Worm (Caenorhabditis elegans) whole organism, L2 larva: ENCODE results near the gene Y39A1A.2.

Source experiments
- ama-1 ChIP-seq: fragments of 150-350 bp; optimal IDR thresholded peaks from 2 replicates; lab custom pipeline; 2018; ENCODE audit warnings: inconsistent platforms
- blmp-1 ChIP-seq: sonication (generic microtip); optimal IDR thresholded peaks from 2 replicates; lab custom pipeline; 2017; ENCODE audit warnings: missing genetic modification characterization, mild to moderate bottlenecking, missing compliant biosample characterization, antibody characterized with exemption, moderate library complexity; ENCODE audit not compliant: insufficient read depth
- mdl-1 ChIP-seq, 2 experiments: fragments of 150-350 bp in 1 of 2; sonication (generic microtip) in 1 of 2; optimal IDR thresholded peaks; 2 replicates each; lab custom pipeline; 2017; ENCODE audit warnings: missing biosample characterization in 2 of 2, missing genetic modification characterization in 2 of 2
- nhr-10 ChIP-seq: sonication (generic microtip); optimal IDR thresholded peaks from 2 replicates; lab custom pipeline; 2017; ENCODE audit warnings: missing biosample characterization, missing genetic modification characterization
- snpc-4 ChIP-seq: fragments of 150-350 bp; optimal IDR thresholded peaks from 2 replicates; lab custom pipeline; 2014; ENCODE audit warnings: missing biosample characterization, missing genetic modification characterization

- TF ChIP-seq snpc-4 (tag; lab: Kevin White, UChicago): no peak
- TF ChIP-seq blmp-1 (tag; lab: Kevin White, UChicago): no peak
- TF ChIP-seq mdl-1 (tag; optimal IDR thresholded peaks at IDR 0.05; lab: Kevin White, UChicago): no peak
- no peak for TF ChIP-seq ama-1 (lab: Kevin White, UChicago)
- no peak for TF ChIP-seq nhr-10 (tag; lab: Kevin White, UChicago)
Measured at ce11 chrIII:10575320-10575719, 28.0 kb downstream of the Y39A1A.2 start, which contains the start of gene Y45F3A.4.
